Worm (Caenorhabditis elegans): ENCODE measurements around the gene lgc-58.

lgc-58 gene

ce11 chrX:6057580-6058305 is 17.6 kb upstream of the lgc-58 start, which contains the start of gene gln-1 (continued):
- TF ChIP-seq jun-1 (tag; optimal IDR thresholded peaks at IDR 0.05) (no peak), nhr-84 (tag; optimal IDR thresholded peaks at IDR 0.05) (no peak), swsn-7 (tag; optimal IDR thresholded peaks at IDR 0.05) (no peak), ceh-90 (tag; optimal IDR thresholded peaks at IDR 0.05) (no peak), nhr-90 (tag; optimal IDR thresholded peaks at IDR 0.05; ENCODE audit: poor library complexity) (no peak), hlh-4 (tag; optimal IDR thresholded peaks at IDR 0.05) (no peak), fkh-4 (tag; optimal IDR thresholded peaks at IDR 0.05; ENCODE audit: borderline replicate concordance) (no peak), nhr-77 (tag; optimal IDR thresholded peaks at IDR 0.05) (peak; percentile 2), sox-4 (tag; optimal IDR thresholded peaks at IDR 0.05) (no peak), lin-14 (GFP tag; optimal IDR thresholded peaks at IDR 0.05) (peak; percentile 66), unc-30 (tag; optimal IDR thresholded peaks at IDR 0.05) (no peak), unc-130 (tag; optimal IDR thresholded peaks at IDR 0.05) (no peak), ztf-11 (tag; optimal IDR thresholded peaks at IDR 0.05) (no peak), fkh-8 (tag; optimal IDR thresholded peaks at IDR 0.05) (no peak), efl-3 (GFP tag; optimal IDR thresholded peaks at IDR 0.05) (no peak), unc-86 (tag; optimal IDR thresholded peaks at IDR 0.05) (no peak), nhr-237 (tag; optimal IDR thresholded peaks at IDR 0.05) (peak; percentile 44), unc-62 (GFP tag; optimal IDR thresholded peaks at IDR 0.05) (no peak), xbp-1 (tag; optimal IDR thresholded peaks at IDR 0.05) (peak; percentile 27), sptf-1 (tag; optimal IDR thresholded peaks at IDR 0.05) (no peak), mab-9 (GFP tag; IDR thresholded peaks at IDR 0.05) (no peak), sup-37 (GFP tag; optimal IDR thresholded peaks at IDR 0.05) (no peak), ceh-63 (GFP tag; optimal IDR thresholded peaks at IDR 0.05) (no peak), dpl-1 (GFP tag; optimal IDR thresholded peaks at IDR 0.05) (no peak), lin-39 (tag; optimal IDR thresholded peaks at IDR 0.05) (no peak), fkh-10 (GFP tag; optimal IDR thresholded peaks at IDR 0.05) (no peak), nhr-71 (tag; optimal IDR thresholded peaks at IDR 0.05) (peak; percentile 50), nhr-20 (tag; optimal IDR thresholded peaks at IDR 0.05) (peak; percentile 61), lin-15B (tag; optimal IDR thresholded peaks at IDR 0.05) (no peak), vab-15 (tag; optimal IDR thresholded peaks at IDR 0.05) (no peak), nhr-76 (tag; optimal IDR thresholded peaks at IDR 0.05) (no peak), nhr-28 (tag; optimal IDR thresholded peaks at IDR 0.05) (no peak), rnt-1 (tag; optimal IDR thresholded peaks at IDR 0.05) (peak; percentile 19), snu-23 (GFP tag; optimal IDR thresholded peaks at IDR 0.05) (peak; percentile 52), snpc-4 (tag; optimal IDR thresholded peaks at IDR 0.05) (no peak), hlh-17 (GFP tag; optimal IDR thresholded peaks at IDR 0.05; ENCODE audit: borderline replicate concordance) (no peak), tlp-1 (tag; optimal IDR thresholded peaks at IDR 0.05) (no peak), grh-1 (GFP tag; IDR thresholded peaks at IDR 0.05) (no peak)

- peak; percentile 12 for TF ChIP-seq nhr-90 (tag; optimal IDR thresholded peaks at IDR 0.05; ENCODE audit: poor library complexity)
- TF ChIP-seq nhr-20 (tag; optimal IDR thresholded peaks at IDR 0.05), result peak; percentile 4
- peak; percentile 95 for TF ChIP-seq elt-2 (tag; optimal IDR thresholded peaks at IDR 0.05)
- no peak for TF ChIP-seq nhr-28 (tag; optimal IDR thresholded peaks at IDR 0.05)
Observed at ce11 chrX:6059163-6059782, 16.0 kb upstream of the lgc-58 start.
